ENCODE assay signal across 4 worm cellular contexts in the genomic region with DNA sequence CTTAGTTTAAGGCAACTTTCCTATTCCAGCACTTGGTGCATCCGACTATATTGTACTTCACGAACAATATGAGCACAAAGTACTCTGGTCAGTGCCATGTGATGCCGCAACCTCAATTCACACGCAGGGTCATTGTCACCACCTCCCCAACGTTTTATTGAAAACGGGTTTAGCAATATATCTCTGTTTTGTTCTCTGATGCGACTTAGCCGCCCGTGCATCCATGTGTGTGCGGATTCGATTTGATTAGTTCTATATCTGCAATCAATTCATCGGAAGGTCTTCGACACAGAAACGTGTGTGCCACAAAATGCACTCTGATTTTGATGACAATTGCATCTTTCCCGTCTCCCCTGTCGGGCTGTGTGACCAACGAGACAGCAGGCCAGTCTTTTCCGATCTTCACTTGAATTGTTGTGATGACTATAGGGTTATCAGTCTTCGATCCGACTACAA.
TF ChIP-seq lines count a peak whose summit lies in the region.

No protein-coding gene starts in this region.

TF ChIP-seq in whole organism, L1 larva, 84 proteins besides CTCF, POLR2A, EP300 and RAD21 (continued from another document and continues in another):
- TF ChIP-seq aha-1 (tag; optimal IDR thresholded peaks at IDR 0.05; lab: Kevin White, UChicago) = no peak
- TF ChIP-seq sptf-1 (tag; optimal IDR thresholded peaks at IDR 0.05; lab: Kevin White, UChicago) = no peak
- no peak for TF ChIP-seq tlp-1 (tag; optimal IDR thresholded peaks at IDR 0.05; lab: Kevin White, UChicago)
- TF ChIP-seq ztf-4 (tag; optimal IDR thresholded peaks at IDR 0.05; lab: Kevin White, UChicago) = peak; percentile 39
- peak; percentile 23 for TF ChIP-seq swsn-7 (tag; optimal IDR thresholded peaks at IDR 0.05; lab: Kevin White, UChicago)
- peak; percentile 85 for TF ChIP-seq nhr-19 (GFP tag; conservative IDR thresholded peaks at IDR 0.05; lab: Robert Waterston, UW)
- TF ChIP-seq snu-23 (GFP tag; optimal IDR thresholded peaks at IDR 0.05; lab: Kevin White, UChicago) = peak; percentile 74
- TF ChIP-seq lin-35 (GFP tag; optimal IDR thresholded peaks at IDR 0.05; lab: Kevin White, UChicago) = peak in 1 of 2 experiments; percentile 40
- TF ChIP-seq lin-14 (GFP tag; optimal IDR thresholded peaks at IDR 0.05; lab: Kevin White, UChicago) = peak; percentile 82
- TF ChIP-seq hpl-2 (GFP tag; optimal IDR thresholded peaks at IDR 0.05; lab: Kevin White, UChicago) = no peak
- peak in 5 of 6 experiments; percentile 42 to 71 (median 64) for TF ChIP-seq elt-3 (tag; optimal IDR thresholded peaks at IDR 0.05; lab: Kevin White, UChicago)
- TF ChIP-seq mef-2 (tag; optimal IDR thresholded peaks at IDR 0.05; lab: Kevin White, UChicago) = no peak
- peak; percentile 20 for TF ChIP-seq tbx-2 (tag; optimal IDR thresholded peaks at IDR 0.05; lab: Kevin White, UChicago)
- no peak for TF ChIP-seq irx-1 (tag; optimal IDR thresholded peaks at IDR 0.05; lab: Kevin White, UChicago)
- no peak for TF ChIP-seq ceh-63 (GFP tag; optimal IDR thresholded peaks at IDR 0.05; lab: Kevin White, UChicago)
- TF ChIP-seq pqm-1 (tag; optimal IDR thresholded peaks at IDR 0.05; lab: Kevin White, UChicago) = no peak
- peak; percentile 36 for TF ChIP-seq xbp-1 (tag; optimal IDR thresholded peaks at IDR 0.05; lab: Kevin White, UChicago)
- no peak for TF ChIP-seq elt-2 (tag; optimal IDR thresholded peaks at IDR 0.05; lab: Kevin White, UChicago)
- TF ChIP-seq pax-3 (tag; optimal IDR thresholded peaks at IDR 0.05; lab: Kevin White, UChicago) = no peak
- TF ChIP-seq blmp-1 (tag; optimal IDR thresholded peaks at IDR 0.05; lab: Kevin White, UChicago) = peak; percentile 9
- TF ChIP-seq C34B4.2 (tag; optimal IDR thresholded peaks at IDR 0.05; lab: Kevin White, UChicago) = no peak
- no peak for TF ChIP-seq nhr-76 (tag; optimal IDR thresholded peaks at IDR 0.05; lab: Kevin White, UChicago)
- TF ChIP-seq lir-3 (tag; optimal IDR thresholded peaks at IDR 0.05; lab: Kevin White, UChicago; ENCODE audit: poor library complexity) = peak; percentile 9
- TF ChIP-seq fkh-8 (tag; optimal IDR thresholded peaks at IDR 0.05; lab: Kevin White, UChicago) = no peak
- no peak for TF ChIP-seq nhr-28 (tag; optimal IDR thresholded peaks at IDR 0.05; lab: Kevin White, UChicago)
- TF ChIP-seq ceh-82 (tag; optimal IDR thresholded peaks at IDR 0.05; lab: Kevin White, UChicago) = peak in 1 of 3 experiments; percentile 20
- no peak for TF ChIP-seq egl-27 (tag; optimal IDR thresholded peaks at IDR 0.05; lab: Kevin White, UChicago)
- no peak for TF ChIP-seq aly-2 (tag; optimal IDR thresholded peaks at IDR 0.05; lab: Kevin White, UChicago)
- TF ChIP-seq nhr-47 (tag; optimal IDR thresholded peaks at IDR 0.05; lab: Kevin White, UChicago) = peak; percentile 50
- TF ChIP-seq unc-86 (tag; optimal IDR thresholded peaks at IDR 0.05; lab: Kevin White, UChicago) = no peak
- no peak for TF ChIP-seq rnt-1 (tag; optimal IDR thresholded peaks at IDR 0.05; lab: Kevin White, UChicago)
- no peak for TF ChIP-seq isw-1 (GFP tag; IDR thresholded peaks at IDR 0.05; lab: Robert Waterston, UW)

TF ChIP-seq in whole organism, L2 larva, 48 proteins besides CTCF, POLR2A, EP300 and RAD21 (continued from another document):
- TF ChIP-seq skn-1 (tag; optimal IDR thresholded peaks at IDR 0.05; lab: Kevin White, UChicago) = peak; percentile 31
- no peak for TF ChIP-seq nhr-25 (tag; optimal IDR thresholded peaks at IDR 0.05; lab: Kevin White, UChicago)
- TF ChIP-seq gmeb-1 (tag; optimal IDR thresholded peaks at IDR 0.05; lab: Kevin White, UChicago) = peak; percentile 28

TF ChIP-seq in whole organism, L3 larva, 47 proteins besides CTCF, POLR2A, EP300 and RAD21 (continued from another document):
- TF ChIP-seq nhr-23 (tag; optimal IDR thresholded peaks at IDR 0.05; lab: Kevin White, UChicago) = peak; percentile 59

TF ChIP-seq in whole organism, L4 larva, 104 proteins besides CTCF, POLR2A, EP300 and RAD21 (continued from another document):
- TF ChIP-seq F26F4.8 (GFP tag; conservative IDR thresholded peaks at IDR 0.05; lab: Robert Waterston, UW) (no peak), lin-38 (GFP tag; IDR thresholded peaks at IDR 0.05; lab: Robert Waterston, UW) (no peak), daf-12 (tag; optimal IDR thresholded peaks at IDR 0.05; lab: Kevin White, UChicago) (no peak), hlh-11 (tag; optimal IDR thresholded peaks at IDR 0.05; lab: Kevin White, UChicago) (peak; percentile 70), F44E2.7 (GFP tag; IDR thresholded peaks at IDR 0.05; lab: Robert Waterston, UW) (no peak), nhr-28 (tag; optimal IDR thresholded peaks at IDR 0.05; lab: Kevin White, UChicago) (peak; percentile 48), pha-4 (GFP tag; IDR thresholded peaks at IDR 0.05; lab: Robert Waterston, UW) (no peak), pha-4 (tag; optimal IDR thresholded peaks at IDR 0.05; lab: Kevin White, UChicago) (no peak), hlh-30 (tag; optimal IDR thresholded peaks at IDR 0.05; lab: Kevin White, UChicago; ENCODE audit: insufficient read depth) (peak; percentile 15), nhr-10 (tag; optimal IDR thresholded peaks at IDR 0.05; lab: Kevin White, UChicago) (no peak), dve-1 (tag; optimal IDR thresholded peaks at IDR 0.05; lab: Kevin White, UChicago; ENCODE audit: insufficient read depth) (no peak), hmg-1.1 (GFP tag; IDR thresholded peaks at IDR 0.05; lab: Robert Waterston, UW) (0 out of 2 replicates have a peak, but pooled peaks have one; percentile 17), nhr-48 (tag; optimal IDR thresholded peaks at IDR 0.05; lab: Kevin White, UChicago) (peak; percentile 60), mxl-3 (GFP tag; optimal IDR thresholded peaks at IDR 0.05; lab: Kevin White, UChicago) (peak; percentile 81), nhr-25 (tag; optimal IDR thresholded peaks at IDR 0.05; lab: Kevin White, UChicago; ENCODE audit: borderline replicate concordance, insufficient read depth) (no peak), spr-1 (tag; optimal IDR thresholded peaks at IDR 0.05; lab: Kevin White, UChicago) (no peak), tag-97 (GFP tag; IDR thresholded peaks at IDR 0.05; lab: Robert Waterston, UW) (no peak), ZK546.5 (tag; optimal IDR thresholded peaks at IDR 0.05; lab: Kevin White, UChicago) (no peak), aha-1 (tag; lab: Kevin White, UChicago) (peak; percentile 39), lin-15B (tag; optimal IDR thresholded peaks at IDR 0.05; lab: Kevin White, UChicago) (no peak), ama-1 (optimal IDR thresholded peaks at IDR 0.05; lab: Kevin White, UChicago) (no peak), cey-2 (tag; optimal IDR thresholded peaks at IDR 0.05; lab: Kevin White, UChicago; ENCODE audit: borderline replicate concordance, insufficient read depth) (no peak), dpl-1 (GFP tag; optimal IDR thresholded peaks at IDR 0.05; lab: Kevin White, UChicago) (no peak)
TF ChIP-seq in whole organism, L4 larva: peak in this region for 11.
